Fruit fly (Drosophila melanogaster) whole organism, wandering third instar larva: ENCODE data around the gene His4r.

ENCODE experiments used
- HLH106 ChIP-seq: fragments of 200-800 bp; optimal IDR thresholded peaks from 3 replicates; lab custom pipeline; 2019; ENCODE audit warnings: missing biosample characterization, mild to moderate bottlenecking, missing genetic modification characterization, moderate library complexity
- dl ChIP-seq, 2 experiments: fragments of 175-275, 200-275 bp in 1 of 2; fragments of 200-275 bp in 1 of 2; sonication (Bioruptor generic); optimal IDR thresholded peaks; lab custom pipeline; 2018; ENCODE audit warnings: mild to moderate bottlenecking in 2 of 2, missing biosample characterization in 2 of 2, missing genetic modification characterization in 2 of 2, moderate library complexity in 2 of 2; ENCODE audit not compliant: partially characterized antibody in 2 of 2, insufficient read depth in 1 of 2

DNA sequence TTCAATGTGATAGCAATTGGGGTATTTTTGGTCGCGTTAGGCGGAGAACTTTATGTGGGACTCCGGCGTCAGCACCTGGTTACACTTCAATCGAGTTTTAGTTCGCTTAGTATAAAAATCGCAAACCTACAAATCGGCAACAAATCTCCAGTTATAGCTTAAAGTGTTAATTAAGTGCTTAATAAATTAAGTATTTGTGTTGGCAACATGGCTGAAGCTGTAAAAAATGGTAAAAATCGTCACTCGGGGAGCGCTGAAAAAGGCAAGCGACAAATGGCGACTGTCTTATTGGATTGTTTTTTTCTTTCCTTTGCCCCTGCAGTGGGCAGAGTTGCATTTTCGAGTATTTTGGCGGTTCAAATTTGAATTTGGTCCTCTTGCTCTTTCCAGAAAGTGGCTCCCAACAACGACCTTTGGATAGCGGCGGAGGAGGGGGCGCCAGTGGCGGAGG is 33.8 kb downstream of the His4r start, which contains the start of gene Hexim:
- TF ChIP-seq HLH106 (no peak), dl (GFP tag; optimal IDR thresholded peaks at IDR 0.05; lab: Kevin White, UChicago; ENCODE audit: insufficient read depth in 1 of 2, partially characterized antibody in 2 of 2) (no peak)
